Worm (Caenorhabditis elegans) whole organism, L4 larva: ENCODE measurements around the gene nfx-1.

Experiments used
- D1046.2 ChIP-seq: fragments of 200-800 bp; sonication (Bioruptor generic); IDR thresholded peaks from 2 replicates; pipeline ENCODE4 v1.3.6; 2022; ENCODE audit warnings: missing genetic modification characterization, missing compliant biosample characterization
- F37D6.2 ChIP-seq: sonication (generic microtip); optimal IDR thresholded peaks from 2 replicates; lab custom pipeline; 2016; ENCODE audit warnings: mild to moderate bottlenecking, missing genetic modification characterization, missing compliant biosample characterization
- T20F7.1 ChIP-seq: fragments of 200-800 bp; sonication (Bioruptor generic); optimal IDR thresholded peaks from 2 replicates; lab custom pipeline; 2018; ENCODE audit warnings: mild to moderate bottlenecking, missing genetic modification characterization, missing compliant biosample characterization
- Y5F2A.4 ChIP-seq: fragments of 200-800 bp; sonication (Bioruptor generic); optimal IDR thresholded peaks from 2 replicates; lab custom pipeline; 2018; ENCODE audit warnings: mild to moderate bottlenecking, missing genetic modification characterization, missing compliant biosample characterization
- ama-1 ChIP-seq: fragments of 150-350 bp; optimal IDR thresholded peaks from 2 replicates; lab custom pipeline; 2014; ENCODE audit warnings: inconsistent platforms, mixed read lengths
- arid-1 ChIP-seq: fragments of 200-800 bp; sonication (Bioruptor generic); conservative IDR thresholded peaks from 2 replicates; pipeline ENCODE4 v1.3.6; 2022; ENCODE audit warnings: missing genetic modification reagents, missing genetic modification characterization, missing compliant biosample characterization
- attf-4 ChIP-seq: sonication (generic microtip); optimal IDR thresholded peaks from 3 replicates; lab custom pipeline; 2017; ENCODE audit warnings: missing biosample characterization, missing genetic modification characterization
- ceh-20 ChIP-seq: fragments of 200-800 bp; sonication (Bioruptor generic); IDR thresholded peaks from 2 replicates; pipeline ENCODE4 v1.3.6; 2022; ENCODE audit warnings: missing genetic modification reagents, missing genetic modification characterization, missing compliant biosample characterization
- ceh-32 ChIP-seq: sonication (generic microtip); optimal IDR thresholded peaks from 2 replicates; lab custom pipeline; 2016; ENCODE audit warnings: mild to moderate bottlenecking, missing genetic modification characterization, missing compliant biosample characterization; ENCODE audit not compliant: poor library complexity
- ceh-62 ChIP-seq: sonication (generic microtip); optimal IDR thresholded peaks from 2 replicates; lab custom pipeline; 2017; ENCODE audit warnings: missing biosample characterization, missing genetic modification characterization
- ceh-82 ChIP-seq: sonication (generic microtip); optimal IDR thresholded peaks from 2 replicates; lab custom pipeline; 2017; ENCODE audit warnings: missing biosample characterization, missing genetic modification characterization
- ces-1 ChIP-seq: fragments of 150-350 bp; sonication (generic microtip); optimal IDR thresholded peaks from 4 replicates; lab custom pipeline; 2014; ENCODE audit warnings: missing biosample characterization, missing genetic modification reagents, missing genetic modification characterization
- daf-19 ChIP-seq: fragments of 200-800 bp; sonication (Bioruptor generic); conservative IDR thresholded peaks from 2 replicates; pipeline ENCODE4 v1.3.6; 2022; ENCODE audit warnings: missing genetic modification characterization, missing compliant biosample characterization
- dmd-6 ChIP-seq: fragments of 200-800 bp; sonication (Bioruptor generic); IDR thresholded peaks from 2 replicates; pipeline ENCODE4 v1.3.6; 2022; ENCODE audit warnings: missing genetic modification reagents, missing genetic modification characterization, missing compliant biosample characterization
- dmd-8 ChIP-seq: fragments of 200-800 bp; sonication (Bioruptor generic); IDR thresholded peaks from 2 replicates; pipeline ENCODE4 v1.3.6; 2022; ENCODE audit warnings: missing genetic modification characterization, missing compliant biosample characterization
- dmd-9 ChIP-seq: fragments of 200-800 bp; sonication (Bioruptor generic); IDR thresholded peaks from 2 replicates; pipeline ENCODE4 v1.3.6; 2022; ENCODE audit warnings: missing genetic modification reagents, missing genetic modification characterization, missing compliant biosample characterization
- duxl-1 ChIP-seq: sonication (generic microtip); optimal IDR thresholded peaks from 2 replicates; lab custom pipeline; 2016; ENCODE audit warnings: mild to moderate bottlenecking, missing genetic modification characterization, moderate library complexity, missing compliant biosample characterization; ENCODE audit not compliant: poor library complexity
- dve-1 ChIP-seq: sonication (generic microtip); optimal IDR thresholded peaks from 2 replicates; lab custom pipeline; 2017; ENCODE audit warnings: antibody characterized with exemption, mild to moderate bottlenecking, missing genetic modification characterization, missing compliant biosample characterization; ENCODE audit not compliant: insufficient read depth
- egl-27 ChIP-seq: sonication (generic microtip); optimal IDR thresholded peaks from 3 replicates; lab custom pipeline; 2017; ENCODE audit warnings: missing biosample characterization, missing genetic modification reagents, missing genetic modification characterization
- hlh-11 ChIP-seq: fragments of 200-800 bp; sonication (Bioruptor generic); optimal IDR thresholded peaks from 2 replicates; lab custom pipeline; 2018; ENCODE audit warnings: mild to moderate bottlenecking, missing genetic modification characterization, missing compliant biosample characterization
- hlh-30 ChIP-seq: sonication (generic microtip); optimal IDR thresholded peaks from 2 replicates; lab custom pipeline; 2017; ENCODE audit warnings: antibody characterized with exemption, mild to moderate bottlenecking, missing genetic modification characterization, missing compliant biosample characterization; ENCODE audit not compliant: insufficient read depth
- hmg-1.1 ChIP-seq: fragments of 200-800 bp; sonication (Bioruptor generic); IDR thresholded peaks from 2 replicates; pipeline ENCODE4 v1.3.6; 2022; ENCODE audit warnings: missing genetic modification reagents, missing genetic modification characterization, missing compliant biosample characterization
- jun-1 ChIP-seq: fragments of 150-350 bp; optimal IDR thresholded peaks from 2 replicates; lab custom pipeline; 2014; ENCODE audit warnings: missing biosample characterization, missing genetic modification reagents, missing genetic modification characterization
- lim-7 ChIP-seq: fragments of 200-800 bp; sonication (Bioruptor generic); IDR thresholded peaks from 2 replicates; pipeline ENCODE4 v1.3.6; 2022; ENCODE audit warnings: missing genetic modification characterization, missing compliant biosample characterization
- lin-38 ChIP-seq: fragments of 200-800 bp; sonication (Bioruptor generic); IDR thresholded peaks from 2 replicates; pipeline ENCODE4 v1.3.6; 2022; ENCODE audit warnings: missing genetic modification reagents, missing genetic modification characterization, missing compliant biosample characterization
- lin-39 ChIP-seq: fragments of 150-350 bp; optimal IDR thresholded peaks from 2 replicates; lab custom pipeline; 2014; ENCODE audit warnings: missing biosample characterization, missing genetic modification reagents, missing genetic modification characterization
- lir-3 ChIP-seq: sonication (generic microtip); optimal IDR thresholded peaks from 2 replicates; lab custom pipeline; 2016; ENCODE audit warnings: mild to moderate bottlenecking, missing genetic modification characterization, missing compliant biosample characterization
- lsy-2 ChIP-seq, 2 experiments: fragments of 150-350 bp in 1 of 2; sonication (generic microtip) in 1 of 2; optimal IDR thresholded peaks; 2 replicates each; lab custom pipeline; 2014 to 2017; ENCODE audit warnings: missing biosample characterization in 2 of 2, missing genetic modification characterization in 2 of 2
- madf-5 ChIP-seq, 2 experiments: fragments of 200-800 bp; sonication (Bioruptor generic); IDR thresholded peaks; 2 replicates each; pipeline ENCODE4 v1.3.6; 2022; ENCODE audit warnings: missing compliant biosample characterization in 2 of 2, missing genetic modification characterization in 2 of 2
- madf-9 ChIP-seq: fragments of 200-800 bp; sonication (Bioruptor generic); conservative IDR thresholded peaks from 2 replicates; pipeline ENCODE4 v1.3.6; 2022; ENCODE audit warnings: missing genetic modification reagents, missing genetic modification characterization, missing compliant biosample characterization
- mdl-1 ChIP-seq, 2 experiments: fragments of 150-350 bp in 1 of 2; sonication (generic microtip) in 1 of 2; optimal IDR thresholded peaks; 2 replicates each; lab custom pipeline; 2014 to 2017; ENCODE audit warnings: missing biosample characterization in 2 of 2, missing genetic modification characterization in 2 of 2
- mep-1 ChIP-seq: fragments of 150-350 bp; sonication (generic microtip); optimal IDR thresholded peaks from 3 replicates; lab custom pipeline; 2014; ENCODE audit warnings: missing biosample characterization, missing genetic modification characterization
- mes-2 ChIP-seq: sonication (generic microtip); optimal IDR thresholded peaks from 2 replicates; lab custom pipeline; 2016; ENCODE audit warnings: missing genotype, mild to moderate bottlenecking, missing genetic modification characterization, missing compliant biosample characterization; ENCODE audit not compliant: poor library complexity, severe bottlenecking
- mxl-3 ChIP-seq: fragments of 200-800 bp; sonication (Bioruptor generic); optimal IDR thresholded peaks from 2 replicates; lab custom pipeline; 2018; ENCODE audit warnings: mild to moderate bottlenecking, missing genetic modification characterization, missing compliant biosample characterization
- nhr-11 ChIP-seq: fragments of 150-350 bp; optimal IDR thresholded peaks from 2 replicates; lab custom pipeline; 2014; ENCODE audit warnings: missing biosample characterization, missing genetic modification characterization
- nhr-111 ChIP-seq: fragments of 200-800 bp; sonication (Bioruptor generic); optimal IDR thresholded peaks from 2 replicates; lab custom pipeline; 2018; ENCODE audit warnings: mild to moderate bottlenecking, missing genetic modification characterization, missing compliant biosample characterization
- nhr-25 ChIP-seq: sonication (generic microtip); optimal IDR thresholded peaks from 2 replicates; lab custom pipeline; 2017; ENCODE audit warnings: missing genetic modification characterization, mild to moderate bottlenecking, missing compliant biosample characterization, antibody characterized with exemption, moderate library complexity, borderline replicate concordance; ENCODE audit not compliant: insufficient read depth
- nhr-76 ChIP-seq: fragments of 150-350 bp; optimal IDR thresholded peaks from 2 replicates; lab custom pipeline; 2014; ENCODE audit warnings: missing biosample characterization, missing genetic modification characterization
- pha-4 ChIP-seq, 2 experiments: fragments of 150-350 bp in 1 of 2; fragments of 200-800 bp in 1 of 2; sonication (Bioruptor generic) in 1 of 2; IDR thresholded peaks in 1 of 2; optimal IDR thresholded peaks in 1 of 2; 2 replicates each; pipeline versions ENCODE4 v1.3.6 to Lab custom; 2014 to 2022; ENCODE audit warnings: missing genetic modification characterization in 2 of 2, missing genetic modification reagents in 2 of 2, missing biosample characterization in 1 of 2, missing compliant biosample characterization in 1 of 2
- pqm-1 ChIP-seq: sonication (generic microtip); optimal IDR thresholded peaks from 2 replicates; lab custom pipeline; 2017; ENCODE audit warnings: missing biosample characterization, missing genetic modification characterization
- saeg-2 ChIP-seq: fragments of 200-800 bp; sonication (Bioruptor generic); IDR thresholded peaks from 2 replicates; pipeline ENCODE4 v1.3.6; 2022; ENCODE audit warnings: missing genetic modification reagents, missing genetic modification characterization, missing compliant biosample characterization
- sdz-12 ChIP-seq: fragments of 200-800 bp; sonication (Bioruptor generic); optimal IDR thresholded peaks from 2 replicates; lab custom pipeline; 2018; ENCODE audit warnings: mild to moderate bottlenecking, missing genetic modification characterization, missing compliant biosample characterization
- snpc-1.2 ChIP-seq: fragments of 200-800 bp; sonication (Bioruptor generic); IDR thresholded peaks from 2 replicates; pipeline ENCODE4 v1.3.6; 2022; ENCODE audit warnings: missing genetic modification reagents, missing genetic modification characterization, missing compliant biosample characterization
- snpc-4 ChIP-seq: fragments of 150-350 bp; optimal IDR thresholded peaks from 2 replicates; lab custom pipeline; 2014; ENCODE audit warnings: missing biosample characterization, missing genetic modification characterization
- unc-39 ChIP-seq: sonication (generic microtip); optimal IDR thresholded peaks from 2 replicates; lab custom pipeline; 2017; ENCODE audit warnings: missing biosample characterization, missing genetic modification characterization
- unc-62 ChIP-seq, 3 experiments: fragments of 150-350 bp in 1 of 3; sonication (generic microtip); optimal IDR thresholded peaks in 2 of 3; peaks in 1 of 3; 1 replicate in 1 of 3; 2 replicates in 2 of 3; lab custom pipeline; 2014 to 2017; ENCODE audit warnings: missing biosample characterization in 3 of 3, missing genetic modification characterization in 3 of 3, missing genetic modification reagents in 3 of 3, missing genotype in 1 of 3
- zag-1 ChIP-seq: fragments of 150-350 bp; optimal IDR thresholded peaks from 2 replicates; lab custom pipeline; 2014; ENCODE audit warnings: missing biosample characterization, missing genetic modification characterization
- zfp-3 ChIP-seq: fragments of 200-800 bp; sonication (Bioruptor generic); conservative IDR thresholded peaks from 2 replicates; pipeline ENCODE4 v1.3.6; 2022; ENCODE audit warnings: missing genetic modification reagents, missing genetic modification characterization, missing compliant biosample characterization

Gene nfx-1

DNA sequence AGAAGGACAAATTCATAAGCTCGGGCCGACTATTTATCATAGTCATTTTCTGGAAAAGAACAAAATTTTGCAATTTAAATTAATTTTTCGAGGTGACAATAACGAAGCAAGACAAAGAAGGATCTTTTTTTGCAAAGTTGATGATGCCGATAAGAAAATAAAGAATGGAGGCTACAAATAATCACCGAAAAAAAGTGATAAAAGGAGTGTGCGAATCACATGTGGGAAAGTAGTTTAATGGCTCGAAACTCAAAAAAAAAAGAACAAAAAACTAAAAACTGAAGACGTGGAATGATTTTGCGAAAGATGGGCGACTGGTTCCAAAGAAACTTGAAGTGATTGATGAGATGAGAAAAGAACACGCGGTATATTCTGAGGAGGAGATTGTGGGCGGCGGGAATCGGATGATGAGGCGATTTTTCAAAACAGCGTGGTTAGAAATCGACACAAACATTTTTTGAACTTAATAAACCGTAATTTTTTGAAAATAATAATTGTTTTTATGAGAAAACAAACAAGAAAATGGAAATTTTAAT lies 44.3 kb downstream of the nfx-1 start, which contains the start of gene atgl-1 (continued):
- TF ChIP-seq nhr-11 (tag; lab: Kevin White, UChicago) (no peak), mdl-1 (tag; optimal IDR thresholded peaks at IDR 0.05; lab: Kevin White, UChicago) (peak in 1 of 2 experiments; percentile 38), nhr-111 (GFP tag; lab: Kevin White, UChicago) (no peak), snpc-4 (no peak), hlh-11 (tag; lab: Kevin White, UChicago) (peak; percentile 52), D1046.2 (no peak), attf-4 (tag; lab: Kevin White, UChicago) (no peak), nhr-76 (tag; lab: Kevin White, UChicago) (no peak), jun-1 (tag; lab: Kevin White, UChicago) (no peak), mep-1 (tag; lab: Kevin White, UChicago) (no peak), unc-39 (tag; lab: Kevin White, UChicago) (no peak), ama-1 (no peak), lin-38 (GFP tag; lab: Robert Waterston, UW) (no peak), zfp-3 (GFP tag; lab: Robert Waterston, UW) (no peak), dmd-9 (GFP tag; lab: Robert Waterston, UW) (no peak), dmd-6 (peak; percentile 32; the same call in 1 of the 2 replicates), lsy-2 (tag; optimal IDR thresholded peaks at IDR 0.05; lab: Kevin White, UChicago) (no peak), daf-19 (GFP tag; lab: Robert Waterston, UW) (no peak), ceh-82 (no peak), T20F7.1 (no peak), hmg-1.1 (GFP tag; lab: Robert Waterston, UW) (no peak), sdz-12 (GFP tag; lab: Kevin White, UChicago) (no peak), dve-1 (peak; percentile 1), F37D6.2 (tag; lab: Kevin White, UChicago) (no peak), lir-3 (no peak), ces-1 (GFP tag; lab: Kevin White, UChicago) (no peak), pqm-1 (no peak), zag-1 (tag; lab: Kevin White, UChicago) (no peak), ceh-62 (tag; lab: Kevin White, UChicago) (no peak), hlh-30 (peak; percentile 43), duxl-1 (no peak), egl-27 (tag; lab: Kevin White, UChicago) (no peak)

DNA sequence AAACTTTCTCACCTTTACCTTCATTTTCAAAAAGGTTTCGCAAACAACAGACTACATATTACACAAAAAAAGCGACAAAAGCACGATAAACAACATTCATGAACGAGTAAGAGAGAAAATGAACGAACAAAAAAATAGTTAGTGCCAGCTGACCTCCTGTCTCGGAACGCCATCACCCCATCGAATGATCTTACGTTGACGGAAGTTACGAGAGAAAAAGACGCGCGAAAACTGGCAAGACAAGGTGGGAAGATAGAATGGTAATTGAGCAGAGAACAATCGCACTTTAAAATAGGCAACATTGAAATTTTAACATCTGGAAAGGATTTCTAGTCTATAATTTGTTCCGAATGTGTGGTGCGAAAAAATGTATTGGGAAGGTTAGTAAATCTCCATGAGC lies 45.0 kb downstream of the nfx-1 start:
- TF ChIP-seq duxl-1 (no peak), lin-38 (GFP tag; lab: Robert Waterston, UW) (no peak), mxl-3 (GFP tag; lab: Kevin White, UChicago) (no peak), madf-5 (GFP tag; IDR thresholded peaks at IDR 0.05; lab: Robert Waterston, UW) (no peak), mes-2 (tag; lab: Kevin White, UChicago) (no peak), Y5F2A.4 (no peak), saeg-2 (no peak), lin-39 (tag; lab: Kevin White, UChicago) (no peak), madf-9 (GFP tag; lab: Robert Waterston, UW) (no peak), lim-7 (no peak), mdl-1 (tag; optimal IDR thresholded peaks at IDR 0.05; lab: Kevin White, UChicago) (peak in 1 of 2 experiments; percentile 51), daf-19 (GFP tag; lab: Robert Waterston, UW) (no peak), dmd-6 (peak; percentile 59), unc-62 (GFP tag; optimal IDR thresholded peaks at IDR 0.05 in 1 of 2; lab: Kevin White, UChicago) (peak in 1 of 2 experiments; percentile 31), unc-62 (tag; optimal IDR thresholded peaks at IDR 0.05; lab: Kevin White, UChicago) (no peak), hlh-11 (tag; lab: Kevin White, UChicago) (peak; percentile 60), arid-1 (no peak), ceh-32 (no peak), nhr-25 (tag; lab: Kevin White, UChicago) (no peak), zag-1 (tag; lab: Kevin White, UChicago) (no peak), dmd-8 (GFP tag; lab: Robert Waterston, UW) (0 out of 2 replicates have a peak, but pooled peaks have one; percentile 57), dmd-9 (GFP tag; lab: Robert Waterston, UW) (no peak), ceh-20 (GFP tag; lab: Robert Waterston, UW) (0 out of 2 replicates have a peak, but pooled peaks have one; percentile 22), pha-4 (GFP tag; IDR thresholded peaks at IDR 0.05; lab: Robert Waterston, UW) (peak; percentile 64; the same call in 1 of the 2 replicates), pha-4 (tag; optimal IDR thresholded peaks at IDR 0.05; lab: Kevin White, UChicago) (no peak), snpc-1.2 (no peak), ceh-82 (no peak)
